Fruit fly (Drosophila melanogaster) Kc167 (cell line): ENCODE data around the gene kuz.

ENCODE experiments used
- h ChIP-seq: fragments of >200 bp; optimal IDR thresholded peaks from 3 replicates; lab custom pipeline; 2018; ENCODE audit warnings: missing external identifiers
- insv ChIP-seq: fragments of >200 bp; optimal IDR thresholded peaks from 3 replicates; lab custom pipeline; 2018; ENCODE audit warnings: missing external identifiers
- psq ChIP-seq: fragments of >200 bp; optimal IDR thresholded peaks from 2 replicates; lab custom pipeline; 2017; ENCODE audit warnings: missing external identifiers
- ttk ChIP-seq: sonication (Bioruptor generic); optimal IDR thresholded peaks from 2 replicates; lab custom pipeline; 2017; ENCODE audit warnings: missing external identifiers

DNA sequence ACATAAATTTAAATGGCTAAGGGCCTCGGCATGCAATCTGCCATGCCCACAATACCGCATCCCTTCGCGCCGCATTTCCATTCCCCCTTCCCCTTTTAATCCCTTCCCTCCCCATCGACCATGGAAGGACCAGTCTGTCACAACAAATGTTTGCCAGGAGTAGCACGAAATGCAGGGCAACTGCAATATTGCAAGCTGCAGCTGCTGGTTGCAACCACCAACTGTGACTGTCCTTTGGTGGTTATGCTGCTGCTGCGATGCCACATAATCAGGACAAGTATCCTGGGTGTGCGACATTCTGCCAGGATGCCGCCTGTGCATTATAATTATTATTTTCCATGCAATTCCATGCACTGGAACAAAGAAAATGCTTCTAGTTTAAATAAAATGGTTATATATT is 41.5 kb downstream of the kuz start:
- TF ChIP-seq h (no peak), ttk (lab: Kevin White, UChicago) (no peak), insv (no peak), psq (lab: Kevin White, UChicago) (no peak)
